Fruit fly (Drosophila melanogaster) whole organism, larva: ENCODE measurements around the gene bru1.

Source experiments
- noc ChIP-seq: fragments of 200-800 bp; sonication (Bioruptor generic); optimal IDR thresholded peaks from 3 replicates; lab custom pipeline; 2019; ENCODE audit warnings: missing biosample characterization, mild to moderate bottlenecking, missing genetic modification characterization, moderate library complexity

The bru1 gene

dm6 chr2L:12252287-12252686 is 77.5 kb downstream of the bru1 start:
- TF ChIP-seq noc, result no peak

DNA sequence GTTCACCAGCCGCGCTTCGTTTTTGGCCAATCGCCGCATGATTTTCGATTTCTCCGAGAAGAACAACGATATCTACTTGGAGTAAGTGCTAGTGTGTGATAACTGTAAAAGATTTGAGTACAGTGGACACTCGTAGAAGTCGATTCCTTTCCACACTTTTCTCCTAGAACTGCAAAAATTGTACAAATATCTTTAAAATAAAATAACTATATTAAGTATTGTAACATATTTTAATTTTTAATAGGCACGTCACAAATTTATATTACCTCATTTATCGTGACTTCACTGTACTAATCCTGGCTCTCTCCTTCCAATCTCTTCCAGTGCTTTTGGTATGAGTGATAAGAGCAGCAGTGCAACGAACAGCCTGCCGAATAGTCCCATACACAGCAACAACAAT is 96.5 kb downstream of the bru1 start:
- TF ChIP-seq noc, result no peak

DNA sequence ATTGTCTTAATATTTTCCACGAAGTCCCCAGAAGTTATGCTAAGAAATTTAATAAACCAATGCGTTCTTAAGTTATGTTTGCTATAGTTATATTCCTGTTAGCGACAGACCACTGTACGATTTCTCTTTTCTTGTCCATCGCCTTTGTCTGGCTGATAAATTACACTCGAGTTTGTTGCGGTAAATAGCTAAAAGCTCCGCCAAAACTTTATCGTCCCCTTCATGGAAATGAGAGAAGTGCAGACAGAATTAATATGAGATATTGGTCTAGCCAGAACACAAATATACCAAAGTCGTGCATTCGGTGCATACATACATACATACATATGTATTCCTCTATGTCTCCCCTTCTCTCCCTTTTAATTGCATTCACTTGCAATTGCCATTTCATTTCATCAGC is 97.6 kb downstream of the bru1 start:
- no peak for TF ChIP-seq noc

DNA sequence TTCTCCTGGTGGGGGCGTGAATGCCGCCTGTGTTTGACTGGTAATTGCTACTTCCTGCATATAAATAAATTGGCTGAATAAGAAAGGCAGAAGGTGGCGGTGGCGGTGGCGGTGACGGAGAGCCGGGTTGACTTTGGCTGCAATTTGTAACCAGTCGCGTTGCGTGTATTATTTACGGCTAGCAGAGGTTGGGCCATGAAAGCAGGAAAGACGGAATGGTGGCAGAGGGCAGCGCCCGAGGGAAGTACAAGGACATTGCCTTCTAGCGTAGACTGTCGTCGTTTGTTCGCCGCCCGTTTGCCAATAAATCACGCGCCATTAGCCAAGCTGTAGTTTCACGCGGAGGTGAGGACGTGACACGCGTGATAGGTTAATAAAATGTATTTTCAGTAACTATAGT is 106.3 kb downstream of the bru1 start:
- TF ChIP-seq noc, result no peak

dm6 chr2L:12290204-12290603 is 115.4 kb downstream of the bru1 start:
- no peak for TF ChIP-seq noc

dm6 chr2L:12314838-12315237 is 140.0 kb downstream of the bru1 start:
- TF ChIP-seq noc, result no peak

DNA sequence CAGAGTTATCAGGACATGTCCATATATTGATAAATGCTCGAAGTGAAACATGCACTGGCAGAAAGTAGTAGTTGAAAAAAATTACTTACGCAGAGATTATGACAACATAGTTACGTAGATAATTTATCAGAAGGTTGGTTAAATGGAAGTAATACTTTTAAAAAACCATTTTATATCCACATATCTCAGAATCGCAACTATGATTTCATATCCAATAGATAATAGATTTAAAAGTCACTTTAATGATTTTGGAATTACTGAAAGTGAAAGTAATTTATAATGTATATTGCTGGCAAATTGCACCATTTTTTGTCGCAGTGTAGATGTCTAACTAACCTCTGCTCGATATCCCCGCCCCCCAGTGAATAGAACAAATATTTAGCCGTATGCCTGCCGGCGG is 162.4 kb downstream of the bru1 start:
- no peak for TF ChIP-seq noc

DNA sequence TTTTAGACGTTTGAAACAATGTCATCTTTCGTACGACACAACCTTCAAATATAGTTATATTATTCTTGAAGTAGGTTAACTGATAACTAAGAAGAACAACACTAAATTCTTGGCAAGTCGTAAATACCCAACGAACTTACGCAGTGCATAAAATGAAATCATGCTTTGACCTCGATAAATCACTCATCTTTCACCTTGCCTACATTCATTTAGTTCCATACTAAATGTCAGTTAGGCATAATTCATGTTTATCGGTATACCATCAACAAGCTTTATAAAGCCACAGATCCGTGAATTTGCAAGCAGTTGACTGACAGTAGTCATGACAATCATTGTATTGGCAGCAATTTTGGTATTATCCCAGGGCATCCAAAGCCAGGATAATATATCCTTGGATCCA is 163.7 kb downstream of the bru1 start, which contains the start of gene CG31862:
Gene CG31862, plus strand, starts transcription at position 301 of the 400 bp plus-strand sequence.
- no peak for TF ChIP-seq noc

DNA sequence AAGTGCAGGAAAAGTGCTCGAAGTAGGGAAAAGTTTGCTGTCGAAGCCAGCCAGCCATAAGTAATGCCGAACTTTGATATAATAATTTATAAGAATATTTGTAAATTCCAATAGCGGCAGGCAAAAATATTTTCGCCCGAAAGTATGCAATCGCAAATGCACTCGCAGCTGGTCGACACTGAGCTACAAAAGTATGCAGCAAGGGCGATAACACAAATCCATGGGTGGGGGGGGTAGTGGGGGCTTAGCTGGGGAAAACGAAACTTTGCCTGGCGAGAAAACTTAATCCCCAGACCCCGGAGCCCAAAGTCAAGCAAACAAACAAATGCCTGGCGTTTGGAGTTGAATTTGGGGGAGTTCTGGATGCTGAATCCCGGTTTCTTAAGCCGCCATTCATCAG is 166.9 kb downstream of the bru1 start:
- no peak for TF ChIP-seq noc

- no peak for TF ChIP-seq noc
Observed at dm6 chr2L:12343634-12344269, 168.9 kb downstream of the bru1 start, which contains the start of the genes bru2 and CG43813. TSS of gene bru2 (plus strand) at chr2L:12344219. TSS of gene CG43813 (minus strand) at chr2L:12344266.

- TF ChIP-seq noc, result peak; percentile 4
Observed at dm6 chr2L:12346163-12346892, 171.5 kb downstream of the bru1 start.

DNA sequence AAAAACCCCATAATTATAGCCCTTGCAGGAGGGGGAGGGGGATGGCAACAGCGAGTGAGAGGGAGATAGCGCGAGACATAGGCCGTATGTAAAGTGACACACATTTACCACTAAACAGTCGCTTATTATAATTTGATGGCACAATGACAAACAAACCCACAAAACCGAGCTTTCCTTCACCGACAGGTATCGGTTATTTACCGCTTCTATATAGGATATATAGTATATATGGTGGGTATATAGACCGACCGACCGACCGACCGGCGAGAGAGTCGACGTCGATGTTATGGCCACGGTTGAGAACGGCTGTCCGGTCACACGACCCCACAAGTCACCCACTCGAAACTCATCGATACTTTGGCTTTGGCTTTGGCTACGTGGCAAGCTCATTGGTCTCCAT is 172.2 kb downstream of the bru1 start:
- no peak for TF ChIP-seq noc

dm6 chr2L:12347862-12348261 is 173.1 kb downstream of the bru1 start:
- no peak for TF ChIP-seq noc

dm6 chr2L:12348407-12349091 is 173.7 kb downstream of the bru1 start:
- TF ChIP-seq noc, result no peak

dm6 chr2L:12350880-12351279 is 176.1 kb downstream of the bru1 start:
- no peak for TF ChIP-seq noc

DNA sequence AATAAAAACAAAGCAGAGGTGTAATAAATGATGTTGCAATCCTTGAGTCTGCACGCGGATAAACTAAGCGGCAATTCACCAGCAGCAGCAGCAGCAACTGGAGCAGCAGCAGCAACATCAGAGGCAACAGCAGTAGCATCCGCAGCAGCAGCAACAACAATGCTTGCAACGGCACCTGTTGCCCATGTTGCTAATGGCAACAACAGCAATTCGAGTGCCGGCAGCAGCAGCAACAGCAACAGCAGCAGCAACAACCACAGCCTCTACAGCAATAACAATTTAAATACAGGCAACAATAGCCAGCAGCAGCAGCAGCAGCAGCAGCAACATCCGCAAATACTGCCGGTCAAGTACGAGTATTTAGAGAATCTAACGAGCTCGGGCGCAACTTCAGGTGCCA is 177.2 kb downstream of the bru1 start:
- TF ChIP-seq noc, result no peak

DNA sequence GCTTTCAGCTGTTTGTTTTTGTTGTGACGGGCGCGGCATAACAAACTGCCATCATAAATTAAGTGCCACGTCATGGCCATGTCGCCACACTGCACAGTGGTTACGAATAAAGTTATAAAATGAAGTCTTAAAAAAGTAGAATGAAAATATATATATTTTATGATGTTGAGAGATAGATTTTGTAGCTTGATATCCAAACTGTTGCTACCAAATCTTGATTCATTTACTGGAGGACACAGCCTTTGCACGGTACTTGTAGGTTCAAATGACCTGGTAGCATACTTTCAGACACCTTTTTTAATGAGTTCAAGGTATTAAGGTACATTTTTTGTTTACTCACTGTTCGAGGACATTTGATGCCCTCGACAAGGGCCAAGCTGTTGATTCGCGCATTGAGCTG is 179.1 kb downstream of the bru1 start:
- no peak for TF ChIP-seq noc

DNA sequence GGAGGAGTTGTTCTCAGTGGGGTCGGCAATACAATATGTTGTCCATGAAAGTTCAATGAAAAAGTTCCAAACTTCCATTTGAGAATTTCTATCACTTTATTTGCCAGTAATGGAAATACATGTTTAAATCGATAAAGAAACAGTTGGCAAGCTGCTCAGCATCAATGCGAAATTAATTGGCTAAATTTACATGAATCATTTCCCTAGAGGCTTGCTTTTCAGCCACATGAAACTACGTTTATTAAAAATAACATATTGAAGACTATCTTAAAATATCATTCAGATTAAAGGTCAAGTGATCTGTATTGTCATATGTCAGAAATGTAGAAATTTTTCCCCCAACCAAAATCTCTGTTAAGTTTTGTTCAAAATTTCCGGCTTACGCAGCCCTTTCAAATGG is 181.3 kb downstream of the bru1 start, which contains the start of gene CG17010:
Gene CG17010, plus strand, starts transcription at position 301 of the 400 bp plus-strand sequence.
- TF ChIP-seq noc, result no peak
